Worm (Caenorhabditis elegans): ENCODE results near the gene scd-1.
A peak's percentile ranks its signal among the peaks of the same experiment; 100 is the strongest.

scd-1 gene

DNA sequence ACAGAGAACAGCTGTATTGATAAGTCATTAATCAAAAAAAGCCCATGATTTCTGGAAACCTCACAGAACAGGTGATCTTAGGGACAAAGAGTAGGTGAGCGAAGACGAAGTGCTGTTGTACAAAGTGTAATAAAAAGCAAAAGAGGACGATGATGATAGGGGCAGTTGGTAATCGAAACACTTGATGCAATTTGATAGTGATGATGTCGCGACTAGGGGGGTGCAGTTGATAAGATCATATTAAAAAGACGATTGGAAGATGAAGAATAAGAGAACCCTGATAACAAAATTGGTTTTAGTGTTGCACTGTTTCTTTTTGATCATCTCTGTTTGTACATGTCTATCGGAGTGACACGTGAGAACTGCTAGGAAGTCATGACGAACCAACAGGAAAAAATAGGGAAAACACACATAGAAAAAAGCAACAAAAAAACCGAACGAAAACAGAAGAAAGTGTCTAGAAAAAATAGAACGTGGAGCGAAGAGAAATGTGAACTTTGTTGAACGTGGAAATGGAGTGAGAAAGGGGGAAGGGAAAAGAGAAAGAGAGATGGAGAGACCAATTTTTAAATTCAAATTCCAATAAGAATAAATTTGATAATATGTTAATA lies 16.1 kb downstream of the scd-1 start:
- TF ChIP-seq ceh-18 (tag; optimal IDR thresholded peaks at IDR 0.05) (peak; percentile 72), ceh-9 (tag; optimal IDR thresholded peaks at IDR 0.05) (no peak), elt-2 (tag; optimal IDR thresholded peaks at IDR 0.05) (peak; percentile 95), ceh-6 (GFP tag; optimal IDR thresholded peaks at IDR 0.05) (no peak), ref-2 (tag; optimal IDR thresholded peaks at IDR 0.05) (no peak), rnt-1 (tag; optimal IDR thresholded peaks at IDR 0.05) (peak; percentile 53), ets-4 (tag; optimal IDR thresholded peaks at IDR 0.05) (no peak), unc-55 (GFP tag; optimal IDR thresholded peaks at IDR 0.05) (peak; percentile 53)

DNA sequence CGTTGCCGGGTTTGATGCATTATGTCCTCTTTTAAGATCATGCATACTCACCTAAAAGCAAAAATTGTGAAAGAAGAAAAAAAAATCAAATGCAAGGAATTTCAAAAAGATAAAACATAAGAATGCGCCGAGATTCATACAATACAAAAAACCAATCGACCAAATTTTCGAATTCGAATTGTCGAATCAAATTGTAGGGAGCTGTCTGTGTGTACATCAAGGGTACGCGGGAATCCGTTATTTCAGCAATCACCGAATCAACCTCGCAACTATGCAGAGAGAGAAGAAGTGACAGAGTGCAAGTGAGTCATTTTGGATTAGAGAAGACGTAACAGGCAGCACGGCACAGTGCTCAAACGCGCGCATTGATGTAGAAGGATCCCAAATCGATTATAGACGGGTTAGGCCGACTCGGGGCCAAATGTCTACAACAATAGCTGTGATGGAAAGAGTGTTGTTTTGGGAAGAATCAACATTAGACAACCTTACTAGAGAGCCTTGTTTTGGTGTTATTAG lies 22.2 kb downstream of the scd-1 start, which contains the start of gene sdz-19:
TSS of gene sdz-19 (minus strand) at position 51 of the 516 bp plus-strand sequence.
- TF ChIP-seq ceh-34 (tag; optimal IDR thresholded peaks at IDR 0.05): no peak
- no peak for TF ChIP-seq unc-86 (tag; optimal IDR thresholded peaks at IDR 0.05)
- TF ChIP-seq hlh-30 (tag; optimal IDR thresholded peaks at IDR 0.05; ENCODE audit: insufficient read depth): no peak
- TF ChIP-seq unc-55 (GFP tag; optimal IDR thresholded peaks at IDR 0.05): no peak
- no peak for TF ChIP-seq madf-2 (tag; optimal IDR thresholded peaks at IDR 0.05)
- TF ChIP-seq ceh-24 (tag; optimal IDR thresholded peaks at IDR 0.05): no peak
- no peak for TF ChIP-seq npax-4 (tag; optimal IDR thresholded peaks at IDR 0.05)
- TF ChIP-seq ahr-1 (tag; optimal IDR thresholded peaks at IDR 0.05): no peak
- TF ChIP-seq ceh-9 (tag; optimal IDR thresholded peaks at IDR 0.05): no peak
- TF ChIP-seq pax-1 (tag; optimal IDR thresholded peaks at IDR 0.05): no peak
- TF ChIP-seq odd-2 (tag; optimal IDR thresholded peaks at IDR 0.05): no peak

DNA sequence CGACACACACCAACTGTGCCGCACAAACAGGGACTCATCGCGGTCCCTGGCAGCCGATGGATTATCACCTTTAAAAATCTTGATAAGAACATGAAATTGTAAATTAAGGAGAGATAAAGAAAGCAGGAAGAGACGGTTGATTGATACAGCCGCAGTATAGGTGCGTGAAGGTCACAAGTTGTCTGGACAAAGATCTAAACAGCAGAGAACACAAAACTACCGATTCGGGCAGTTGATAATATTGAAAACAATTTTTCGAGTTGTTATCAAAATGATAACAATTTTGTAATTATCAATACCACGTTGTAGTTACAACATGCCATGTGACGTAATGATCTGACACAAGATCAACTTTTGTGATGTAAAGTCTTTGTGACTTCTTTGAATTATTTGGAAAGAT lies 24.8 kb downstream of the scd-1 start:
- TF ChIP-seq elt-2 (tag; optimal IDR thresholded peaks at IDR 0.05): peak; percentile 96
- no peak for TF ChIP-seq zip-5 (tag; optimal IDR thresholded peaks at IDR 0.05)
- TF ChIP-seq rnt-1 (tag; optimal IDR thresholded peaks at IDR 0.05): peak; percentile 16
- TF ChIP-seq pqm-1 (tag; optimal IDR thresholded peaks at IDR 0.05): peak; percentile 11
- TF ChIP-seq syd-9 (tag; optimal IDR thresholded peaks at IDR 0.05): no peak
- peak; percentile 20 for TF ChIP-seq hlh-30 (tag; optimal IDR thresholded peaks at IDR 0.05; ENCODE audit: insufficient read depth)
- no peak for TF ChIP-seq unc-42 (tag; optimal IDR thresholded peaks at IDR 0.05)

DNA sequence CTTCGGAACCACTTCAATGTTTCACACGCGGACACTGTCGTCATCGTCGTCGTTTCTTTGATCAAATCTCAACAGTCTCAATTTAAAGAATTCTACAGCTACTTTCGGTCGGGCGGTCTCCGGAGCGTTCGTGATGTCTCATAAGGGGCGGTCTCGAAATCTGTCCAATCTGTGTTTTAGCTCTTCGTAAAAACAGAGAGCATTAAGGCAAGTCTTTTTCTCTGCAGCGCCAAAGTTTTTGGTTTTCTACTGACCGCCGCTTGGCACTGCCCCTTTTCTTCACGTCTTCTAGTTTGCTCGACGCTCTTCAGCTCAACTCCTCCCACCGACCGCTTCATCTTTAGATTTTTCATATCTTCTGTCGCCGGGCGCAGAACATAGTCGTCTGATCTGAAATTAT lies 33.1 kb downstream of the scd-1 start, which contains the start of gene lips-1:
TSS of gene lips-1 (plus strand) at position 301 of the 400 bp plus-strand sequence.
- no peak for TF ChIP-seq pha-2 (tag; optimal IDR thresholded peaks at IDR 0.05)
- TF ChIP-seq fax-1 (tag; optimal IDR thresholded peaks at IDR 0.05): no peak

DNA sequence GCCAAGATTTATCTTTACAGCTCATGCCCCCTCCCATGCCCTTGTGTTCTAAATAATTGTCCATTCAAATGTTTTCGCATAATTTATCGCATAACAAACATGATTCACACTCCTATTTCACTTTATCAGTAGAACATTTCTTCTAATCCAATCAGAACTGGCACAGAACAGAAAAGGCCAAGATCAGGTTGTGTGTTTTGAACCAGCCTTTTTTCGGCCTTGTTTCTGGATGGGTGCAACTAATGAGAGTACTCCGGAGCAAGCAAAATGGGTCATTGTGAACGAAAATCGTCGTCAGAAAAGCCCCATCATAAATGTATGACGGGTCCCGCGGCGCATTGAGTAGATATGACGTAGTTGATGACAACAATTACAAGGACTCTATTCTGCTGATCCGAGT lies 34.5 kb downstream of the scd-1 start:
- TF ChIP-seq ceh-34 (tag; optimal IDR thresholded peaks at IDR 0.05): no peak
- no peak for TF ChIP-seq pha-2 (tag; optimal IDR thresholded peaks at IDR 0.05)

DNA sequence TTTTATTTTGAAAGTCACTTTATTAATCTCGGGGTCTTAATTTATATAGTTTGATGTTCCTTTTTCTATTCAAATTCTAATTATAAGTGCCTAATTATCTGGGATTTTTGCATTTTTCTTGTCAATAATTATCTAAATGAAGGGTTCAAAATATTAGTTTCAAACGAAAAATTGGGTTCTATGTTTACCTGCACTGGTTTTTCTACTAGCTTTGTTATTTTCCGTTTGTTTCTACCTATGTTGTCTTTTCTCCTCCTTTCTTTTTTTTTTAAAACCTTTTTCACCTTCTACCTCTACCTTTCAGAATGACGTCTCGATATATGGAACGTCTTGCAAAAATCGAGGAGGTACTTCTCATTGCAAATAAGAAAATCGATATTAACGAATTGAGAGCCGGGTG lies 40.8 kb downstream of the scd-1 start, which contains the start of gene tbc-13:
TSS of gene tbc-13 (plus strand) at position 301 of the 400 bp plus-strand sequence.
- TF ChIP-seq fax-1 (tag; optimal IDR thresholded peaks at IDR 0.05) (no peak), ceh-34 (tag; optimal IDR thresholded peaks at IDR 0.05) (no peak), unc-86 (tag; optimal IDR thresholded peaks at IDR 0.05) (no peak), dve-1 (tag; optimal IDR thresholded peaks at IDR 0.05) (no peak), pqm-1 (tag; optimal IDR thresholded peaks at IDR 0.05) (no peak), Y22D7AL.16 (tag; optimal IDR thresholded peaks at IDR 0.05) (no peak), gmeb-2 (tag; optimal IDR thresholded peaks at IDR 0.05) (no peak)

DNA sequence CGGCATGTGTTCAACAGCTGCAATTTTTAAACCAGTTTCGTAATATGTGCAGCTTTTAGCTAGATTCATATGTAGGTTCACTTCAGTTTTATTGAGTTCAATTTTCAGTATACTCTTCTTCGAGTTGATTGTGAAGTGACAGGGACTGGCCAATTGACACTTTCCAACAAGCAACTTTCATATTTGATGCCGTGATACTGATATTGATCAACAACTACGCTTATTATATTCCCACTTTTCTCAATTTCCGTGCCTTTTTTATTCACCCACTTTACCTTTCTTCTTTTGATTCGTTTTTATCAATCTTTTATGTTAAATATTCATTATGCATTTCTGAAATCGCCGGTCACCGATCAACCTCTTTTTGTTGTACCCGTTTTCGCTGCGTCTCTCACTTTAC lies 41.5 kb downstream of the scd-1 start:
- TF ChIP-seq hlh-15 (tag; optimal IDR thresholded peaks at IDR 0.05) (no peak), ceh-6 (GFP tag; optimal IDR thresholded peaks at IDR 0.05) (no peak), dve-1 (tag; optimal IDR thresholded peaks at IDR 0.05) (no peak), ceh-45 (GFP tag; IDR thresholded peaks at IDR 0.05) (no peak), hlh-13 (GFP tag; optimal IDR thresholded peaks at IDR 0.05) (no peak), ceh-2 (tag; optimal IDR thresholded peaks at IDR 0.05) (no peak), tbx-7 (tag; optimal IDR thresholded peaks at IDR 0.05) (no peak), ceh-19 (GFP tag; optimal IDR thresholded peaks at IDR 0.05) (no peak), che-1 (tag; optimal IDR thresholded peaks at IDR 0.05) (no peak)
